Fruit fly (Drosophila melanogaster): ENCODE data around the gene Muc18B.

The Muc18B gene

dm6 chrX:19248426-19249217 is 33.3 kb downstream of the Muc18B start, which contains the start of gene Hs3st-B:
Gene Hs3st-B (plus strand): TSS chrX:19248639.
- TF ChIP-seq CG8319 (GFP tag; optimal IDR thresholded peaks at IDR 0.05) (no peak), vri (GFP tag; optimal IDR thresholded peaks at IDR 0.05) (peak; percentile 14), Eip78C (GFP tag) (peak; percentile 43)

- TF ChIP-seq esn (GFP tag; optimal IDR thresholded peaks at IDR 0.05) (no peak), Blimp-1 (GFP tag; optimal IDR thresholded peaks at IDR 0.05) (no peak), dac (GFP tag; optimal IDR thresholded peaks at IDR 0.05) (no peak), Hr4 (GFP tag; optimal IDR thresholded peaks at IDR 0.05) (no peak), Lpt (GFP tag; optimal IDR thresholded peaks at IDR 0.05) (no peak), CG16779 (tag; optimal IDR thresholded peaks at IDR 0.05) (no peak), Eip75B (GFP tag; optimal IDR thresholded peaks at IDR 0.05) (no peak), CG8632 (GFP tag; optimal IDR thresholded peaks at IDR 0.05) (no peak), achi (GFP tag; optimal IDR thresholded peaks at IDR 0.05) (no peak), Hr39 (GFP tag; optimal IDR thresholded peaks at IDR 0.05) (no peak), fd85E (GFP tag; optimal IDR thresholded peaks at IDR 0.05) (no peak), CG3032 (tag; optimal IDR thresholded peaks at IDR 0.05) (no peak), Hr38 (GFP tag; optimal IDR thresholded peaks at IDR 0.05) (no peak), salr (GFP tag; optimal IDR thresholded peaks at IDR 0.05) (no peak), CG1621 (tag; optimal IDR thresholded peaks at IDR 0.05) (no peak), acj6 (GFP tag; optimal IDR thresholded peaks at IDR 0.05) (no peak)
These were observed 34.0 kb downstream of the Muc18B start for dm6 chrX:19249339-19249738.

dm6 chrX:19250151-19250550 is 34.8 kb downstream of the Muc18B start:
- TF ChIP-seq acj6 (GFP tag; optimal IDR thresholded peaks at IDR 0.05) (no peak), ss (GFP tag; optimal IDR thresholded peaks at IDR 0.05) (no peak), dac (GFP tag; optimal IDR thresholded peaks at IDR 0.05) (no peak), CG4318 (GFP tag; optimal IDR thresholded peaks at IDR 0.05) (no peak), Sox15 (GFP tag; optimal IDR thresholded peaks at IDR 0.05) (no peak), CG34406 (GFP tag; optimal IDR thresholded peaks at IDR 0.05) (no peak)

dm6 chrX:19259802-19260695 is 44.7 kb downstream of the Muc18B start:
- TF ChIP-seq CG15336 (GFP tag; IDR thresholded peaks at IDR 0.05) (0 out of 2 replicates have a peak, but pooled peaks have one; percentile 19), Met (GFP tag; optimal IDR thresholded peaks at IDR 0.05) (no peak)

- TF ChIP-seq CG6808 (GFP tag; optimal IDR thresholded peaks at IDR 0.05) (peak; percentile 38), CG11294 (GFP tag; IDR thresholded peaks at IDR 0.05) (no peak), acj6 (GFP tag; optimal IDR thresholded peaks at IDR 0.05) (no peak), CG34406 (GFP tag; optimal IDR thresholded peaks at IDR 0.05) (no peak), CG1621 (tag; optimal IDR thresholded peaks at IDR 0.05) (no peak)
These were observed 45.3 kb downstream of the Muc18B start for dm6 chrX:19260696-19260989.

- TF ChIP-seq Eip78C (GFP tag): peak; percentile 32
- TF ChIP-seq topi (GFP tag; optimal IDR thresholded peaks at IDR 0.05): no peak
- peak; percentile 20; the same call in 1 of the 2 replicates for TF ChIP-seq CG15336 (GFP tag; IDR thresholded peaks at IDR 0.05)
These were observed 45.8 kb downstream of the Muc18B start, which contains the start of gene rictor for dm6 chrX:19261071-19261470. Gene rictor (minus strand): TSS chrX:19261240.
